Fruit fly (Drosophila melanogaster): Measurements from ENCODE around the gene mub.

The mub gene

dm6 chr3L:21824725-21825353 is 19.7 kb upstream of the mub start, which contains the start of gene eIF2A (continued):
- TF ChIP-seq dpn (GFP tag; optimal IDR thresholded peaks at IDR 0.05) (peak; percentile 73 to 78), Tbp (GFP tag; optimal IDR thresholded peaks at IDR 0.05) (no peak), kni (GFP tag; optimal IDR thresholded peaks at IDR 0.05) (no peak), CG6175 (GFP tag; IDR thresholded peaks at IDR 0.05) (no peak), emc (GFP tag; optimal IDR thresholded peaks at IDR 0.05) (no peak), pb (GFP tag; optimal IDR thresholded peaks at IDR 0.05) (peak; percentile 34), wor (GFP tag; IDR thresholded peaks at IDR 0.05) (no peak), CG17359 (tag; optimal IDR thresholded peaks at IDR 0.05) (peak; percentile 44), CG2678 (tag; optimal IDR thresholded peaks at IDR 0.05) (no peak), CG9817 (tag; optimal IDR thresholded peaks at IDR 0.05) (peak; percentile 40), CG6272 (GFP tag; IDR thresholded peaks at IDR 0.05) (no peak), Med (GFP tag) (peak; percentile 98), CG2202 (tag; optimal IDR thresholded peaks at IDR 0.05) (peak; percentile 46), hkb (optimal IDR thresholded peaks at IDR 0.05) (no peak), hkb (GFP tag; IDR thresholded peaks at IDR 0.05) (peak; percentile 60; the same call in 1 of the 2 replicates), CG11456 (GFP tag; IDR thresholded peaks at IDR 0.05) (peak; percentile 69; the same call in 1 of the 3 replicates), CG14014 (GFP tag; IDR thresholded peaks at IDR 0.05) (peak; percentile 49), Side (GFP tag; optimal IDR thresholded peaks at IDR 0.05) (peak; percentile 71), CG1233 (GFP tag; optimal IDR thresholded peaks at IDR 0.05) (no peak), Mes4 (GFP tag; optimal IDR thresholded peaks at IDR 0.05) (peak; percentile 51), Hand (GFP tag; optimal IDR thresholded peaks at IDR 0.05) (no peak), CG18011 (GFP tag; optimal IDR thresholded peaks at IDR 0.05) (peak; percentile 45), CG10321 (GFP tag; IDR thresholded peaks at IDR 0.05) (peak; percentile 59; the same call in 1 of the 2 replicates), Deaf1 (tag; optimal IDR thresholded peaks at IDR 0.05) (no peak), ase (GFP tag; IDR thresholded peaks at IDR 0.05) (no peak), vnd (GFP tag; IDR thresholded peaks at IDR 0.05; ENCODE audit: partially characterized antibody) (peak; percentile 74), Ravus (GFP tag; IDR thresholded peaks at IDR 0.05) (no peak), gfzf (GFP tag; optimal IDR thresholded peaks at IDR 0.05) (peak; percentile 51), HLH3B (GFP tag; IDR thresholded peaks at IDR 0.05) (peak; percentile 51), CG31224 (GFP tag; IDR thresholded peaks at IDR 0.05) (peak; percentile 49; the same call in 1 of the 2 replicates), CG31441 (GFP tag; IDR thresholded peaks at IDR 0.05) (peak; percentile 24; the same call in 1 of the 2 replicates), org-1 (GFP tag; optimal IDR thresholded peaks at IDR 0.05) (peak; percentile 8), CG15514 (GFP tag; optimal IDR thresholded peaks at IDR 0.05) (peak; percentile 89), trh (GFP tag; optimal IDR thresholded peaks at IDR 0.05) (no peak), tna (GFP tag; IDR thresholded peaks at IDR 0.05; ENCODE audit: partially characterized antibody) (peak; percentile 70), aop (GFP tag; IDR thresholded peaks at IDR 0.05) (no peak), CG3847 (GFP tag; IDR thresholded peaks at IDR 0.05) (peak; percentile 86), CG7928 (GFP tag; optimal IDR thresholded peaks at IDR 0.05) (peak; percentile 8), Blimp-1 (GFP tag; optimal IDR thresholded peaks at IDR 0.05) (no peak), otp (GFP tag; IDR thresholded peaks at IDR 0.05) (0 out of 3 replicates have a peak, but pooled peaks have one; percentile 14), CG14710 (tag; optimal IDR thresholded peaks at IDR 0.05) (peak; percentile 87), CG2875 (GFP tag; optimal IDR thresholded peaks at IDR 0.05) (no peak), mam (GFP tag; optimal IDR thresholded peaks at IDR 0.05) (peak; percentile 71), eyg (GFP tag; optimal IDR thresholded peaks at IDR 0.05) (peak; percentile 36), chif (GFP tag; optimal IDR thresholded peaks at IDR 0.05) (peak; percentile 42 to 64), pfk (GFP tag; optimal IDR thresholded peaks at IDR 0.05) (peak; percentile 54), sens (GFP tag) (peak; percentile 14), kay (GFP tag; optimal IDR thresholded peaks at IDR 0.05) (peak; percentile 17), CG18619 (GFP tag; optimal IDR thresholded peaks at IDR 0.05) (no peak), ftz-f1 (GFP tag; optimal IDR thresholded peaks at IDR 0.05) (peak; percentile 90)

All from whole organism, embryonic.